Worm (Caenorhabditis elegans) whole organism, L3 larva: Measurements from ENCODE around the gene R02F11.11.

ENCODE experiments used
- R02D3.7 ChIP-seq: fragments of 150-350 bp; optimal IDR thresholded peaks from 2 replicates; lab custom pipeline; 2014; ENCODE audit warnings: missing biosample characterization, missing genetic modification characterization
- aly-2 ChIP-seq: fragments of 150-350 bp; optimal IDR thresholded peaks from 2 replicates; lab custom pipeline; 2014; ENCODE audit warnings: missing biosample characterization, missing genetic modification characterization
- ama-1 ChIP-seq: fragments of 150-350 bp; optimal IDR thresholded peaks from 2 replicates; lab custom pipeline; 2018
- ceh-16 ChIP-seq: sonication (generic microtip); optimal IDR thresholded peaks from 2 replicates; lab custom pipeline; 2017; ENCODE audit warnings: missing biosample characterization, missing genetic modification characterization
- ceh-82 ChIP-seq: fragments of 150-350 bp; optimal IDR thresholded peaks from 2 replicates; lab custom pipeline; 2014; ENCODE audit warnings: missing biosample characterization, missing genetic modification characterization
- daf-12 ChIP-seq: fragments of 150-350 bp; optimal IDR thresholded peaks from 2 replicates; lab custom pipeline; 2014; ENCODE audit warnings: missing biosample characterization, missing genetic modification reagents, missing genetic modification characterization
- egl-27 ChIP-seq: sonication (generic microtip); optimal IDR thresholded peaks from 4 replicates; lab custom pipeline; 2017; ENCODE audit warnings: missing biosample characterization, missing genetic modification reagents, missing genetic modification characterization
- egl-5 ChIP-seq: fragments of 150-350 bp; optimal IDR thresholded peaks from 2 replicates; lab custom pipeline; 2017; ENCODE audit warnings: missing biosample characterization, missing genetic modification reagents, missing genetic modification characterization, inconsistent platforms
- elt-1 ChIP-seq: fragments of 150-350 bp; optimal IDR thresholded peaks from 2 replicates; lab custom pipeline; 2014; ENCODE audit warnings: missing biosample characterization, missing genetic modification characterization
- elt-3 ChIP-seq, 3 experiments: fragments of 150-350 bp in 1 of 3; sonication (generic microtip) in 2 of 3; optimal IDR thresholded peaks; 2 replicates in 2 of 3; 4 replicates in 1 of 3; lab custom pipeline; 2014 to 2017; ENCODE audit warnings: missing biosample characterization in 3 of 3, missing genetic modification characterization in 3 of 3
- eor-1 ChIP-seq, 2 experiments: fragments of 150-350 bp; optimal IDR thresholded peaks; 2 replicates each; lab custom pipeline; 2014 to 2018; ENCODE audit warnings: missing biosample characterization in 2 of 2, missing genetic modification characterization in 2 of 2
- fkh-2 ChIP-seq: fragments of 150-350 bp; optimal IDR thresholded peaks from 2 replicates; lab custom pipeline; 2014; ENCODE audit warnings: missing biosample characterization, missing genetic modification reagents, missing genetic modification characterization
- fos-1 ChIP-seq: fragments of 150-350 bp; optimal IDR thresholded peaks from 2 replicates; lab custom pipeline; 2014; ENCODE audit warnings: missing biosample characterization, missing genetic modification characterization
- hmg-11 ChIP-seq: sonication (generic microtip); optimal IDR thresholded peaks from 2 replicates; lab custom pipeline; 2016; ENCODE audit warnings: missing genetic modification characterization, missing compliant biosample characterization
- jun-1 ChIP-seq: fragments of 150-350 bp; optimal IDR thresholded peaks from 2 replicates; lab custom pipeline; 2014; ENCODE audit warnings: missing biosample characterization, missing genetic modification reagents, missing genetic modification characterization
- lin-15B ChIP-seq: fragments of 150-350 bp; optimal IDR thresholded peaks from 2 replicates; lab custom pipeline; 2014; ENCODE audit warnings: missing biosample characterization, missing genetic modification characterization
- mml-1 ChIP-seq: fragments of 150-350 bp; sonication (generic microtip); optimal IDR thresholded peaks from 3 replicates; lab custom pipeline; 2014; ENCODE audit warnings: missing biosample characterization, missing genetic modification characterization
- nfya-1 ChIP-seq: sonication (generic microtip); optimal IDR thresholded peaks from 2 replicates; lab custom pipeline; 2017; ENCODE audit warnings: missing genetic modification characterization, mild to moderate bottlenecking, missing compliant biosample characterization, antibody characterized with exemption, moderate library complexity; ENCODE audit not compliant: insufficient read depth
- nhr-11 ChIP-seq: fragments of 150-350 bp; optimal IDR thresholded peaks from 2 replicates; lab custom pipeline; 2014; ENCODE audit warnings: missing biosample characterization, missing genetic modification characterization
- nhr-23 ChIP-seq: fragments of 150-350 bp; optimal IDR thresholded peaks from 2 replicates; lab custom pipeline; 2014; ENCODE audit warnings: missing biosample characterization, missing genetic modification reagents, missing genetic modification characterization
- nhr-237 ChIP-seq: fragments of 150-350 bp; optimal IDR thresholded peaks from 2 replicates; lab custom pipeline; 2014; ENCODE audit warnings: missing biosample characterization, missing genetic modification characterization
- nhr-25 ChIP-seq: sonication (generic microtip); optimal IDR thresholded peaks from 2 replicates; lab custom pipeline; 2017; ENCODE audit warnings: missing biosample characterization, missing genetic modification characterization
- nhr-43 ChIP-seq: sonication (generic microtip); optimal IDR thresholded peaks from 2 replicates; lab custom pipeline; 2016; ENCODE audit warnings: mild to moderate bottlenecking, missing genetic modification characterization, missing compliant biosample characterization; ENCODE audit not compliant: poor library complexity, severe bottlenecking
- nhr-67 ChIP-seq: fragments of 150-350 bp; optimal IDR thresholded peaks from 2 replicates; lab custom pipeline; 2014; ENCODE audit warnings: missing biosample characterization, missing genetic modification characterization
- nhr-76 ChIP-seq: fragments of 150-350 bp; sonication (generic microtip); optimal IDR thresholded peaks from 5 replicates; lab custom pipeline; 2014; ENCODE audit warnings: missing biosample characterization, missing genetic modification characterization
- pha-4 ChIP-seq: fragments of 150-350 bp; optimal IDR thresholded peaks from 2 replicates; lab custom pipeline; 2014; ENCODE audit warnings: missing biosample characterization, missing genetic modification reagents, missing genetic modification characterization
- pqm-1 ChIP-seq: fragments of 150-350 bp; optimal IDR thresholded peaks from 2 replicates; lab custom pipeline; 2017; ENCODE audit warnings: missing biosample characterization, missing genetic modification characterization, inconsistent platforms
- sea-2 ChIP-seq: fragments of 150-350 bp; sonication (generic microtip); optimal IDR thresholded peaks from 4 replicates; lab custom pipeline; 2014; ENCODE audit warnings: missing biosample characterization, missing genetic modification reagents, missing genetic modification characterization
- skn-1 ChIP-seq: fragments of 150-350 bp; optimal IDR thresholded peaks from 2 replicates; lab custom pipeline; 2014; ENCODE audit warnings: missing biosample characterization, missing genetic modification characterization
- snpc-4 ChIP-seq: fragments of 150-350 bp; optimal IDR thresholded peaks from 2 replicates; lab custom pipeline; 2014; ENCODE audit warnings: missing biosample characterization, missing genetic modification characterization
- tbx-2 ChIP-seq: sonication (generic microtip); optimal IDR thresholded peaks from 2 replicates; lab custom pipeline; 2016; ENCODE audit warnings: mild to moderate bottlenecking, missing genetic modification characterization, missing compliant biosample characterization
- unc-39 ChIP-seq: sonication (generic microtip); optimal IDR thresholded peaks from 4 replicates; lab custom pipeline; 2017; ENCODE audit warnings: missing biosample characterization, missing genetic modification characterization
- unc-62 ChIP-seq: fragments of 150-350 bp; sonication (generic microtip); optimal IDR thresholded peaks from 4 replicates; lab custom pipeline; 2014; ENCODE audit warnings: missing biosample characterization, missing genetic modification reagents, missing genetic modification characterization
- ztf-11 ChIP-seq: fragments of 150-350 bp; optimal IDR thresholded peaks from 2 replicates; lab custom pipeline; 2014; ENCODE audit warnings: missing biosample characterization, missing genetic modification characterization
- ztf-4 ChIP-seq: fragments of 150-350 bp; optimal IDR thresholded peaks from 2 replicates; lab custom pipeline; 2014; ENCODE audit warnings: missing biosample characterization, missing genetic modification characterization

The R02F11.11 gene

ce11 chrV:4791569-4791968, at the start of gene R02F11.11:
R02F11.11 (plus strand) TSS chrV:4791869.
- no peak for TF ChIP-seq aly-2 (tag; lab: Kevin White, UChicago)
- no peak for TF ChIP-seq elt-3 (tag; optimal IDR thresholded peaks at IDR 0.05; lab: Kevin White, UChicago)
- no peak for TF ChIP-seq mml-1 (tag; lab: Kevin White, UChicago)
- TF ChIP-seq ceh-16 (tag; lab: Kevin White, UChicago), result no peak
- TF ChIP-seq ztf-4 (tag; lab: Kevin White, UChicago), result no peak
- TF ChIP-seq nhr-25, result no peak
- no peak for TF ChIP-seq tbx-2 (tag; lab: Kevin White, UChicago)
- TF ChIP-seq nhr-23, result no peak
- TF ChIP-seq snpc-4 (tag; lab: Kevin White, UChicago), result no peak
- no peak for TF ChIP-seq egl-5 (tag; lab: Kevin White, UChicago)

- TF ChIP-seq daf-12 (tag; lab: Kevin White, UChicago) (no peak), eor-1 (tag; optimal IDR thresholded peaks at IDR 0.05; lab: Kevin White, UChicago) (no peak), egl-27 (tag; lab: Kevin White, UChicago) (no peak), skn-1 (no peak), sea-2 (GFP tag; lab: Kevin White, UChicago) (no peak), snpc-4 (tag; lab: Kevin White, UChicago) (no peak), nhr-43 (no peak), pqm-1 (tag; lab: Kevin White, UChicago) (peak; percentile 15), nhr-237 (tag; lab: Kevin White, UChicago) (no peak), pha-4 (tag; lab: Kevin White, UChicago) (peak; percentile 76)
Observed at ce11 chrV:4742190-4742589, 49.5 kb upstream of the R02F11.11 start, which contains the start of gene ugt-61. ugt-61 (plus strand) TSS chrV:4742422.

ce11 chrV:4745269-4745668, 46.4 kb upstream of the R02F11.11 start, which contains the start of gene C18G1.7:
C18G1.7 (plus strand) TSS chrV:4745569.
- TF ChIP-seq eor-1 (tag; optimal IDR thresholded peaks at IDR 0.05; lab: Kevin White, UChicago), result no peak

- no peak for TF ChIP-seq nhr-67 (tag; lab: Kevin White, UChicago)
- no peak for TF ChIP-seq nhr-11 (tag; lab: Kevin White, UChicago)
- TF ChIP-seq fkh-2 (tag; lab: Kevin White, UChicago), result no peak
- TF ChIP-seq lin-15B (tag; lab: Kevin White, UChicago), result no peak
- TF ChIP-seq ztf-4 (tag; lab: Kevin White, UChicago), result no peak
- TF ChIP-seq unc-39, result no peak
Observed at ce11 chrV:4750294-4750693, 41.4 kb upstream of the R02F11.11 start, which contains the start of gene C18G1.6. C18G1.6 (plus strand) TSS chrV:4750594.

- TF ChIP-seq daf-12 (tag; lab: Kevin White, UChicago) (no peak), egl-5 (tag; lab: Kevin White, UChicago) (no peak), nfya-1 (tag; lab: Kevin White, UChicago) (no peak), ztf-11 (no peak), sea-2 (GFP tag; lab: Kevin White, UChicago) (no peak), unc-62 (GFP tag; lab: Kevin White, UChicago) (no peak), ceh-82 (tag; lab: Kevin White, UChicago) (no peak), R02D3.7 (no peak), nhr-76 (tag; lab: Kevin White, UChicago) (no peak), egl-27 (tag; lab: Kevin White, UChicago) (no peak), elt-3 (tag; optimal IDR thresholded peaks at IDR 0.05; lab: Kevin White, UChicago) (no peak), nhr-237 (tag; lab: Kevin White, UChicago) (no peak), elt-1 (tag; lab: Kevin White, UChicago) (no peak), fos-1 (no peak), ama-1 (lab: Kevin White, UChicago) (no peak), nhr-43 (no peak), hmg-11 (tag; lab: Kevin White, UChicago) (no peak), ztf-4 (tag; lab: Kevin White, UChicago) (no peak), jun-1 (tag; lab: Kevin White, UChicago) (no peak)
Observed at ce11 chrV:4754123-4754522, 37.5 kb upstream of the R02F11.11 start, which contains the start of gene hil-4. hil-4 (plus strand) TSS chrV:4754313.
